Fruit fly (Drosophila melanogaster) whole organism, adult: Measurements from ENCODE around the gene DIP-iota.

Source experiments
- CG11617 ChIP-seq: fragments of 200-800 bp; sonication (Bioruptor generic); optimal IDR thresholded peaks from 2 replicates; lab custom pipeline; 2017; ENCODE audit warnings: mild to moderate bottlenecking, missing biosample characterization, missing genetic modification reagents, missing genetic modification characterization
- CG12768 ChIP-seq: fragments of 200-800 bp; sonication (Bioruptor generic); optimal IDR thresholded peaks from 2 replicates; lab custom pipeline; 2017; ENCODE audit warnings: missing biosample characterization, missing genetic modification characterization, mild to moderate bottlenecking, moderate library complexity, missing genetic modification reagents
- CG14711 ChIP-seq: fragments of 200-800 bp; sonication (Bioruptor generic); optimal IDR thresholded peaks from 2 replicates; lab custom pipeline; 2018; ENCODE audit warnings: missing biosample characterization, mild to moderate bottlenecking, missing genetic modification characterization, moderate library complexity
- CG1620 ChIP-seq: fragments of 200-800 bp; sonication (Bioruptor generic); optimal IDR thresholded peaks from 2 replicates; lab custom pipeline; 2016; ENCODE audit warnings: missing biosample characterization, missing genetic modification characterization
- CG33017 ChIP-seq: fragments of 200-800 bp; sonication (Bioruptor generic); optimal IDR thresholded peaks from 2 replicates; lab custom pipeline; 2018; ENCODE audit warnings: missing biosample characterization, mild to moderate bottlenecking, missing genetic modification characterization, moderate library complexity
- CG5204 ChIP-seq: fragments of 200-800 bp; sonication (Bioruptor generic); optimal IDR thresholded peaks from 2 replicates; lab custom pipeline; 2016; ENCODE audit warnings: missing biosample characterization, missing genetic modification characterization
- CG7045 ChIP-seq: fragments of 200-800 bp; sonication (Bioruptor generic); optimal IDR thresholded peaks from 2 replicates; lab custom pipeline; 2017; ENCODE audit warnings: missing biosample characterization, mild to moderate bottlenecking, missing genetic modification characterization
- CG7101 ChIP-seq: fragments of 200-800 bp; sonication (Bioruptor generic); optimal IDR thresholded peaks from 2 replicates; lab custom pipeline; 2018; ENCODE audit warnings: missing biosample characterization, mild to moderate bottlenecking, missing genetic modification characterization, moderate library complexity
- Clk ChIP-seq: fragments of 200-800 bp; sonication (Bioruptor generic); optimal IDR thresholded peaks from 2 replicates; lab custom pipeline; 2017; ENCODE audit warnings: missing biosample characterization, missing genetic modification characterization
- Crg-1 ChIP-seq: fragments of 200-800 bp; sonication (Bioruptor generic); optimal IDR thresholded peaks from 2 replicates; lab custom pipeline; 2016; ENCODE audit warnings: missing biosample characterization, missing genetic modification characterization
- Hr96 ChIP-seq: fragments of 200-800 bp; sonication (Bioruptor generic); optimal IDR thresholded peaks from 2 replicates; lab custom pipeline; 2016; ENCODE audit warnings: missing biosample characterization, missing genetic modification characterization
- Mnt ChIP-seq: fragments of 200-800 bp; sonication (Bioruptor generic); optimal IDR thresholded peaks from 2 replicates; lab custom pipeline; 2016; ENCODE audit warnings: missing biosample characterization, mild to moderate bottlenecking, missing genetic modification characterization
- bab1 ChIP-seq: fragments of 200-800 bp; sonication (Bioruptor generic); optimal IDR thresholded peaks from 3 replicates; lab custom pipeline; 2019; ENCODE audit warnings: missing biosample characterization, mild to moderate bottlenecking, missing genetic modification characterization, moderate library complexity
- cic ChIP-seq: fragments of 200-800 bp; sonication (Bioruptor generic); optimal IDR thresholded peaks from 2 replicates; lab custom pipeline; 2017; ENCODE audit warnings: missing biosample characterization, mild to moderate bottlenecking, missing genetic modification characterization, moderate library complexity
- cnc ChIP-seq, 2 experiments: fragments of >200 bp; optimal IDR thresholded peaks; 2 replicates each; lab custom pipeline; 2017
- kay ChIP-seq: fragments of 200-800 bp; sonication (Bioruptor generic); peaks from one replicate; lab custom pipeline; 2016; ENCODE audit warnings: missing biosample characterization, missing genetic modification characterization, borderline replicate concordance
- ovo ChIP-seq: fragments of 200-800 bp; sonication (Bioruptor generic); optimal IDR thresholded peaks from 2 replicates; lab custom pipeline; 2016; ENCODE audit warnings: missing biosample characterization, missing genetic modification characterization
- pad ChIP-seq: fragments of 200-800 bp; sonication (Bioruptor generic); optimal IDR thresholded peaks from 3 replicates; lab custom pipeline; 2017; ENCODE audit warnings: missing biosample characterization, missing genetic modification characterization, mild to moderate bottlenecking, moderate library complexity, missing genetic modification reagents
- tj ChIP-seq: fragments of 200-800 bp; sonication (Bioruptor generic); optimal IDR thresholded peaks from 3 replicates; lab custom pipeline; 2017; ENCODE audit warnings: missing biosample characterization, mild to moderate bottlenecking, missing genetic modification characterization, moderate library complexity
- toe ChIP-seq: fragments of 200-800 bp; sonication (Bioruptor generic); optimal IDR thresholded peaks from 2 replicates; lab custom pipeline; 2016; ENCODE audit warnings: missing biosample characterization, missing genetic modification characterization

Gene DIP-iota

DNA sequence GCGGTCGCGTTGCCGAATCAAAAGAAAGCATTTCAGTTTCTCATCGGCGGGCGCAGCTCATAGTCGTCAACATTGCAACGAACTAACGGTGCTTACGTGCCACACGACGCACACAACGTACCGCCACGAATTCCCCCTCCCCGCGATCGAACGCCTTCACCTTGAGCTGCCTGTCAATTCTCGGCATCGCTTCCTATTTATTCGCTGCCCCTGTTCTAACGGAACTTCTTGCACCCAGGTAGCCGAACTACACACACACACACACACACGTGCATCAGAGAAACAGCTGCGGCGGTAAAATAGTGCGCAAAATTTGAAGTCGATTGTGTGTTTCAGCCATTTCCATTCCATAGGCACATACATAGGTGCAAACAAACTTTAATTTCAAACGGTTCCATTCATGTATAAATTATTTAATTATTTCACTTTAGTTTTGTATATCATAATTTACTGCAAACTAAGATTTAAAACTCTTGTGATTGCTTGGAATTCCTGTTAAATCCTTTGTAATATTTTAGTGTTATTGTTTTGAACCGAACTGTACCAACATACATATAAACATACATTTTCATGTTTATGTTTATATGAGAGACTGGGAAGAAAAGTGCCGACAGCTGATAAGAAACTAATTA lies 10.0 kb downstream of the DIP-iota start:
- TF ChIP-seq CG7045 (GFP tag; lab: Kevin White, UChicago) (no peak), ovo (GFP tag; lab: Kevin White, UChicago) (peak; percentile 80)

- TF ChIP-seq Mnt (GFP tag; lab: Kevin White, UChicago) (peak; percentile 77), CG33017 (tag; lab: Kevin White, UChicago) (peak; percentile 6), Clk (GFP tag; lab: Kevin White, UChicago) (peak; percentile 27), ovo (GFP tag; lab: Kevin White, UChicago) (peak; percentile 63), Crg-1 (GFP tag; lab: Kevin White, UChicago) (peak; percentile 60), CG12768 (GFP tag; lab: Kevin White, UChicago) (no peak), CG5204 (GFP tag; lab: Kevin White, UChicago) (peak; percentile 13), CG14711 (peak; percentile 28), bab1 (GFP tag; lab: Kevin White, UChicago) (peak; percentile 90), CG11617 (GFP tag; lab: Kevin White, UChicago) (peak; percentile 19), CG7045 (GFP tag; lab: Kevin White, UChicago) (peak; percentile 65), toe (GFP tag; lab: Kevin White, UChicago) (peak; percentile 10), cic (GFP tag; lab: Kevin White, UChicago) (peak; percentile 66), tj (GFP tag; lab: Kevin White, UChicago) (peak; percentile 67), pad (peak; percentile 3), cnc (optimal IDR thresholded peaks at IDR 0.05; lab: Kevin White, UChicago) (no peak), CG7101 (tag; lab: Kevin White, UChicago) (peak; percentile 50), Hr96 (GFP tag; lab: Kevin White, UChicago) (peak; percentile 33), kay (GFP tag; lab: Kevin White, UChicago) (peak; percentile 100), CG1620 (GFP tag; lab: Kevin White, UChicago) (peak; percentile 68)
Observed at dm6 chr2L:6610683-6611373, 10.7 kb downstream of the DIP-iota start, which contains the start of gene CG11050. Gene CG11050, plus strand, starts transcription at chr2L:6611011.

DNA sequence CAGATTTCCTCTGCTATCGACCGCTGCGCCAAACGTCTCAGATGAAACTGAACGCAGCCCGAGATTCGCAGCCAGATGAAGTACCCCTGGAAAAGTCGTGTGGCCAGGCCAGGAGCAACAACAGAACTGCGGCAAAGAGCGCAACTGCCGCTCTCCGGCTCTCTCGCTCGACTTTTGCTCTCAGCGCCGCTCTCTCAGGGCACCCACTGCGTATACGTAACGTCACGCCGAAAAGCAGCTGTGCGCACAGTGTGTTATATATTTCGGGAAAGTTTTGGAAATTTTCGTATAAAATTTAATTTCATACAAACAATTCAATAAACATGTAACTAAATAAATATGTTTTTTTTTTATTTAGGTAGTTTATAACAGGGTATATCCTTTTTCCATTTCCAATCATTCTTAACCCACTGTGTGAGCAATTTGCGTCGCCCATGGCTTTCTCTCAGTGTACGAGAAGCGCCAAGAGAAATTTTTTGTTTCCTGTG lies 20.4 kb downstream of the DIP-iota start, which contains the start of gene Dpp10:
TSS of gene Dpp10 (minus strand) at position 51 of the 488 bp plus-strand sequence.
- TF ChIP-seq CG7045 (GFP tag; lab: Kevin White, UChicago) (peak; percentile 92), CG5204 (GFP tag; lab: Kevin White, UChicago) (peak; percentile 90), CG11617 (GFP tag; lab: Kevin White, UChicago) (peak; percentile 70), CG14711 (peak; percentile 63), Clk (GFP tag; lab: Kevin White, UChicago) (peak; percentile 84), CG1620 (GFP tag; lab: Kevin White, UChicago) (peak; percentile 18), Hr96 (GFP tag; lab: Kevin White, UChicago) (peak; percentile 77), tj (GFP tag; lab: Kevin White, UChicago) (peak; percentile 40), cic (GFP tag; lab: Kevin White, UChicago) (peak; percentile 47), toe (GFP tag; lab: Kevin White, UChicago) (peak; percentile 87), CG7101 (tag; lab: Kevin White, UChicago) (peak; percentile 82), ovo (GFP tag; lab: Kevin White, UChicago) (no peak), Mnt (GFP tag; lab: Kevin White, UChicago) (peak; percentile 54), bab1 (GFP tag; lab: Kevin White, UChicago) (no peak), CG12768 (GFP tag; lab: Kevin White, UChicago) (peak; percentile 93), Crg-1 (GFP tag; lab: Kevin White, UChicago) (peak; percentile 5), pad (peak; percentile 54), CG33017 (tag; lab: Kevin White, UChicago) (peak; percentile 90), cnc (optimal IDR thresholded peaks at IDR 0.05; lab: Kevin White, UChicago) (no peak), kay (GFP tag; lab: Kevin White, UChicago) (peak; percentile 75)

DNA sequence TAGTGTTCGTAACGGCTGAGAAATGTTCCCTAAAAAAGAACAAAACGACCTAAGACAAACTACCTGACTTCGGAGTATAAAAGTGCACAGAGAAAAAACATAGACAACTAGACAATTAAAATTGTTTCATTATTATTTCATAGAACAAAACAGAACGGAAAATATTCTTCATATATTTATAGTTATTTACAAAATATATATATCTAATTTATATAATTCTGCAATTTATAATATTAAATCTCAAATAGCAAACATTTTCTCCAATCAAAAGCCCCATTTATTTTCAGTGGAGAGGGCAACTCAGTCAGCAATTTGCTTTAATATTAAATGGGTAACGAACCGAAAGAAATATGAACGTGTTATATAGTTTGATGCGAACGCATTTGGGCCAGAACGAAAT lies 26.5 kb downstream of the DIP-iota start:
- no peak for TF ChIP-seq CG33017 (tag; lab: Kevin White, UChicago)
- TF ChIP-seq bab1 (GFP tag; lab: Kevin White, UChicago), result no peak
- no peak for TF ChIP-seq toe (GFP tag; lab: Kevin White, UChicago)
- no peak for TF ChIP-seq CG7045 (GFP tag; lab: Kevin White, UChicago)
- TF ChIP-seq CG14711, result no peak
- TF ChIP-seq tj (GFP tag; lab: Kevin White, UChicago), result no peak
- no peak for TF ChIP-seq cic (GFP tag; lab: Kevin White, UChicago)
- no peak for TF ChIP-seq pad
- no peak for TF ChIP-seq Crg-1 (GFP tag; lab: Kevin White, UChicago)
- no peak for TF ChIP-seq CG12768 (GFP tag; lab: Kevin White, UChicago)
- no peak for TF ChIP-seq ovo (GFP tag; lab: Kevin White, UChicago)
- TF ChIP-seq Hr96 (GFP tag; lab: Kevin White, UChicago), result no peak
- TF ChIP-seq CG11617 (GFP tag; lab: Kevin White, UChicago), result no peak
- no peak for TF ChIP-seq Clk (GFP tag; lab: Kevin White, UChicago)
- TF ChIP-seq CG1620 (GFP tag; lab: Kevin White, UChicago), result no peak
- no peak for TF ChIP-seq kay (GFP tag; lab: Kevin White, UChicago)
- TF ChIP-seq CG7101 (tag; lab: Kevin White, UChicago), result no peak
- TF ChIP-seq Mnt (GFP tag; lab: Kevin White, UChicago), result no peak

DNA sequence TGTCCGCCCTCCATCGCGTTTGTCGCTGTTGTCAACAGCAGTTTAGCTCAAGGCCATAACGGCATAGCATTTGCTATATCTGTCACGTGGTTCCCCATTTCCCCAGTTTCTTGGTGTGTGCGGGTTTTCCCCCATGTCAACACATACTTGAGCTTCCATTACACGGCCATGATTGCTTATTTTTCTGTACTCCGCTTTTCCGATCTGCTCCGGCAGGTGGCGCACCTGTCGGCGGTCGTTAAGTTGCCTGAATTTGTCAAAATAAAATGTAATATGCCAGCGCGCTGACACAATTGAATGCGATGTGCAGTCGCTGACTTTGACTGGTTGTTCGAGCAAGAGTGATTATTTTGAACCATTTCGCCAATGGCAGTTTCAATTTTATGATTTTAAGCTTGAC lies 37.2 kb downstream of the DIP-iota start:
- no peak for TF ChIP-seq CG33017 (tag; lab: Kevin White, UChicago)
- no peak for TF ChIP-seq CG7045 (GFP tag; lab: Kevin White, UChicago)
- TF ChIP-seq cnc (optimal IDR thresholded peaks at IDR 0.05; lab: Kevin White, UChicago), result no peak
- no peak for TF ChIP-seq CG1620 (GFP tag; lab: Kevin White, UChicago)
- no peak for TF ChIP-seq bab1 (GFP tag; lab: Kevin White, UChicago)
- no peak for TF ChIP-seq CG7101 (tag; lab: Kevin White, UChicago)
- no peak for TF ChIP-seq Hr96 (GFP tag; lab: Kevin White, UChicago)
- TF ChIP-seq Mnt (GFP tag; lab: Kevin White, UChicago), result no peak
- TF ChIP-seq CG12768 (GFP tag; lab: Kevin White, UChicago), result no peak
- TF ChIP-seq Clk (GFP tag; lab: Kevin White, UChicago), result no peak
- no peak for TF ChIP-seq kay (GFP tag; lab: Kevin White, UChicago)
- no peak for TF ChIP-seq ovo (GFP tag; lab: Kevin White, UChicago)
- no peak for TF ChIP-seq CG11617 (GFP tag; lab: Kevin White, UChicago)
- no peak for TF ChIP-seq toe (GFP tag; lab: Kevin White, UChicago)
- no peak for TF ChIP-seq Crg-1 (GFP tag; lab: Kevin White, UChicago)
- TF ChIP-seq cic (GFP tag; lab: Kevin White, UChicago), result no peak
- TF ChIP-seq CG5204 (GFP tag; lab: Kevin White, UChicago), result no peak
- TF ChIP-seq tj (GFP tag; lab: Kevin White, UChicago), result no peak
